Fruit fly (Drosophila melanogaster) whole organism: ENCODE results near the gene grsm.

Experiments
- CG8478 ChIP-seq: fragments of >200 bp; optimal IDR thresholded peaks from 2 replicates; lab custom pipeline; 2018; ENCODE audit warnings: inconsistent platforms
- Dll ChIP-seq: fragments of >200 bp; optimal IDR thresholded peaks from 2 replicates; lab custom pipeline; 2017
- EcR ChIP-seq, 2 experiments: fragments of >200 bp; optimal IDR thresholded peaks; 2 replicates each; lab custom pipeline; 2017; ENCODE audit warnings: missing biosample characterization in 2 of 2, missing genetic modification characterization in 2 of 2, missing genetic modification reagents in 2 of 2
- pan ChIP-seq: fragments of >200 bp; optimal IDR thresholded peaks from 2 replicates; lab custom pipeline; 2017
- psq ChIP-seq: fragments of >200 bp; optimal IDR thresholded peaks from 2 replicates; lab custom pipeline; 2017
- usp ChIP-seq: fragments of >200 bp; optimal IDR thresholded peaks from 2 replicates; lab custom pipeline; 2017; ENCODE audit warnings: missing biosample characterization, missing genetic modification characterization, mixed read lengths

- TF ChIP-seq CG8478 (lab: Kevin White, UChicago) = no peak
- TF ChIP-seq EcR (GFP tag; optimal IDR thresholded peaks at IDR 0.05; lab: Kevin White, UChicago) = no peak
- no peak for TF ChIP-seq usp (GFP tag; lab: Kevin White, UChicago)
- no peak for TF ChIP-seq Dll (lab: Kevin White, UChicago)
- no peak for TF ChIP-seq pan (lab: Kevin White, UChicago)
- TF ChIP-seq psq (lab: Kevin White, UChicago) = no peak
Measured at dm6 chr3R:12998234-12998591, 30.7 kb upstream of the grsm start.
